Fruit fly (Drosophila melanogaster): ENCODE data around the gene Prosalpha4.
A peak's percentile ranks its signal among the peaks of the same experiment; 100 is the strongest.

Prosalpha4 gene

DNA sequence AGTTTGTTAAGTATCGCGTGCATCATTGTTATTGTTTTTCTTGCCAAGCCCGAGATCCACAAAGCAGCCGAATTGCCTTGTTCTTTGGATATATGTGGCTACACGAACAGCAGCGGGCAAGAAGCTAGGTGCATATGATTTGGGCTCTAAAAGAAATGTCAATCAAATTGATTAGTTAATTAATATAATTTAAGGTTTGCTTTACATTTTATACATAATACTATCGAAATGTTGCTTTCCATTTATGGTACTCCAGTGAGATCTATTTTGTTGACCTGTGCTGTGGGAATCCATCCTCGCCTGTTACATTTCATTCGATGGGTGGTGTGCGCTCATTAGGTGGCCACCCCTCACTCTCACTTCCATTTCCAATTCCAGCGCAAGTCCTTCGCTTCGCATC lies 12.7 kb upstream of the Prosalpha4 start (continued):
- no peak for TF ChIP-seq eve (GFP tag; optimal IDR thresholded peaks at IDR 0.05)
- no peak for TF ChIP-seq tio (GFP tag; optimal IDR thresholded peaks at IDR 0.05)
- no peak for TF ChIP-seq shn (GFP tag; optimal IDR thresholded peaks at IDR 0.05)
- TF ChIP-seq az2 (GFP tag; optimal IDR thresholded peaks at IDR 0.05) = peak; percentile 73
- TF ChIP-seq fd96Cb (tag; optimal IDR thresholded peaks at IDR 0.05) = peak; percentile 78
- peak; percentile 1 for TF ChIP-seq NK7.1 (GFP tag; optimal IDR thresholded peaks at IDR 0.05)
- TF ChIP-seq Dref (GFP tag; IDR thresholded peaks at IDR 0.05) = no peak
- peak; percentile 35 for TF ChIP-seq Jarid2 (GFP tag; optimal IDR thresholded peaks at IDR 0.05)
- peak; percentile 85 for TF ChIP-seq zfh1 (GFP tag; IDR thresholded peaks at IDR 0.05)
- peak; percentile 23 for TF ChIP-seq CG10543 (GFP tag; optimal IDR thresholded peaks at IDR 0.05)
- TF ChIP-seq CG5953 (GFP tag; IDR thresholded peaks at IDR 0.05) = no peak
- no peak for TF ChIP-seq Neu2 (GFP tag; optimal IDR thresholded peaks at IDR 0.05; ENCODE audit: borderline replicate concordance)
- TF ChIP-seq Mrtf (GFP tag; IDR thresholded peaks at IDR 0.05) = peak; percentile 63; the same call in 1 of the 3 replicates
- peak; percentile 73 for TF ChIP-seq sob (GFP tag; IDR thresholded peaks at IDR 0.05)
- TF ChIP-seq Hand (GFP tag; optimal IDR thresholded peaks at IDR 0.05) = peak; percentile 64
- peak; percentile 83 for TF ChIP-seq gsb-n (tag; optimal IDR thresholded peaks at IDR 0.05)
- TF ChIP-seq chm (GFP tag; IDR thresholded peaks at IDR 0.05) = peak; percentile 70
- TF ChIP-seq Chrac-16 (GFP tag; optimal IDR thresholded peaks at IDR 0.05) = peak; percentile 70
- peak; percentile 67 for TF ChIP-seq Asciz (GFP tag; optimal IDR thresholded peaks at IDR 0.05)
- TF ChIP-seq CG17912 (GFP tag; optimal IDR thresholded peaks at IDR 0.05) = no peak
- TF ChIP-seq org-1 (GFP tag; optimal IDR thresholded peaks at IDR 0.05) = peak; percentile 74
- peak; percentile 55 for TF ChIP-seq CG12155 (GFP tag; optimal IDR thresholded peaks at IDR 0.05)
- TF ChIP-seq row (GFP tag; IDR thresholded peaks at IDR 0.05) = peak; percentile 89
- TF ChIP-seq Ssrp (tag; optimal IDR thresholded peaks at IDR 0.05) = peak; percentile 70
- peak; percentile 63 for TF ChIP-seq gcm (GFP tag; optimal IDR thresholded peaks at IDR 0.05)
- TF ChIP-seq HLHmδ (GFP tag; optimal IDR thresholded peaks at IDR 0.05) = no peak
- TF ChIP-seq Oaz (GFP tag; IDR thresholded peaks at IDR 0.05) = peak; percentile 59
- peak; percentile 61 for TF ChIP-seq CG8359 (GFP tag; optimal IDR thresholded peaks at IDR 0.05; ENCODE audit: borderline replicate concordance)
- TF ChIP-seq dpn (GFP tag; optimal IDR thresholded peaks at IDR 0.05) = peak; percentile 24 to 72
- TF ChIP-seq BtbVII (GFP tag; optimal IDR thresholded peaks at IDR 0.05) = peak; percentile 55
- no peak for TF ChIP-seq ab (GFP tag; optimal IDR thresholded peaks at IDR 0.05)
- TF ChIP-seq cg (GFP tag; optimal IDR thresholded peaks at IDR 0.05) = no peak
- peak; percentile 60 for TF ChIP-seq CG18619 (GFP tag; optimal IDR thresholded peaks at IDR 0.05)
- TF ChIP-seq Six4 (GFP tag; optimal IDR thresholded peaks at IDR 0.05) = peak; percentile 73
- no peak for TF ChIP-seq Opbp (GFP tag; IDR thresholded peaks at IDR 0.05; ENCODE audit: partially characterized antibody)
- no peak for TF ChIP-seq ERR (GFP tag; optimal IDR thresholded peaks at IDR 0.05)
- TF ChIP-seq Hey (tag; optimal IDR thresholded peaks at IDR 0.05) = peak; percentile 6
- TF ChIP-seq CG4707 (GFP tag; optimal IDR thresholded peaks at IDR 0.05) = peak; percentile 53
- peak; percentile 85 for TF ChIP-seq Atf6 (GFP tag; IDR thresholded peaks at IDR 0.05)
- TF ChIP-seq CG33557 (GFP tag; optimal IDR thresholded peaks at IDR 0.05) = peak; percentile 60
- TF ChIP-seq CG10979 (tag; optimal IDR thresholded peaks at IDR 0.05) = peak; percentile 84
- TF ChIP-seq tna (GFP tag; IDR thresholded peaks at IDR 0.05; ENCODE audit: partially characterized antibody) = no peak
- TF ChIP-seq CG7987 (GFP tag; optimal IDR thresholded peaks at IDR 0.05) = peak; percentile 18
- TF ChIP-seq her (GFP tag; optimal IDR thresholded peaks at IDR 0.05) = no peak
- TF ChIP-seq CG13624 (GFP tag; optimal IDR thresholded peaks at IDR 0.05) = peak; percentile 27
- TF ChIP-seq CG17186 (GFP tag; optimal IDR thresholded peaks at IDR 0.05) = no peak
- peak; percentile 78 for TF ChIP-seq Sox102F (GFP tag; optimal IDR thresholded peaks at IDR 0.05)
- peak; percentile 50 for TF ChIP-seq Nf-YB (GFP tag; optimal IDR thresholded peaks at IDR 0.05)
- peak; percentile 42 for TF ChIP-seq CG3407 (GFP tag; optimal IDR thresholded peaks at IDR 0.05)
- peak; percentile 42 for TF ChIP-seq Ravus (GFP tag; IDR thresholded peaks at IDR 0.05)
- TF ChIP-seq CG14441 (GFP tag; IDR thresholded peaks at IDR 0.05) = peak; percentile 73
